Fruit fly (Drosophila melanogaster): ENCODE results near the gene Ip259.
A peak's percentile ranks its signal among the peaks of the same experiment; 100 is the strongest.

Ip259 gene

DNA sequence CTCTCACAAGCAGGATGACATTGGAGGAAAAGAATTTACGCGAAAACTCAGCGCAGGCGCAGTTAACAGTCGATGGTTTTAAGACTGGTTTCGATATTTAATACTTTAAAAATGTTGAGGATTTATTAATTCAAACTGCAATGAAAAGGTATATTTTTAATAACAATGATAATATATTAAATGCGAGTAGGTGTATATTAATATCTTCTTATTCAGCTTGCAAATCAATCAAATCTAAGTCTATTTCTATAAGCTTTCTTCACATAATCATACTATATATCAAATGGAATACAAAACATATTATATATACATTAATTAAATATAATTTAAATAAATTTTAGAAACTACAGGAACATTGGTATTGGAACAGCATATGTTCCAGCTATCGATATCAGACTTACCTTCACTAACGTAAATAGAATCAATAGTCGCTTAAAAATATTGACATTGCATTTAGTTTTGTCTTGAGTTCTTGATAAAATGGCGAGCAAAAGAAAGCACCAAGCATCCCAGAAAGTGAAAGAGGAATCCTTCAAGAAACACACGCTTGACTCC, 27.5 kb downstream of the Ip259 start, which contains the start of the genes TBC1D16 and holn1 (continued):
- TF ChIP-seq CG8944 (GFP tag; optimal IDR thresholded peaks at IDR 0.05) (no peak), run (tag; optimal IDR thresholded peaks at IDR 0.05) (no peak), Blimp-1 (GFP tag; optimal IDR thresholded peaks at IDR 0.05) (no peak), Rfx (GFP tag; IDR thresholded peaks at IDR 0.05) (no peak), Sox100B (GFP tag; optimal IDR thresholded peaks at IDR 0.05) (peak; percentile 31), eyg (GFP tag; optimal IDR thresholded peaks at IDR 0.05) (no peak), CG14014 (GFP tag; IDR thresholded peaks at IDR 0.05) (no peak), ind (GFP tag; optimal IDR thresholded peaks at IDR 0.05) (no peak), CG18011 (GFP tag; optimal IDR thresholded peaks at IDR 0.05) (no peak), hth (optimal IDR thresholded peaks at IDR 0.05) (no peak), CG4707 (GFP tag; optimal IDR thresholded peaks at IDR 0.05) (no peak), CG31365 (tag; optimal IDR thresholded peaks at IDR 0.05) (no peak), lola (GFP tag; optimal IDR thresholded peaks at IDR 0.05) (no peak), ERR (GFP tag; optimal IDR thresholded peaks at IDR 0.05) (no peak), p53 (GFP tag; optimal IDR thresholded peaks at IDR 0.05) (no peak), CG8478 (optimal IDR thresholded peaks at IDR 0.05) (no peak), CG5245 (GFP tag; optimal IDR thresholded peaks at IDR 0.05) (no peak), mld (GFP tag; IDR thresholded peaks at IDR 0.05; ENCODE audit: partially characterized antibody) (no peak), CG3726 (GFP tag; IDR thresholded peaks at IDR 0.05) (no peak), ara (GFP tag; IDR thresholded peaks at IDR 0.05) (no peak), gsb-n (tag; optimal IDR thresholded peaks at IDR 0.05) (no peak), klu (GFP tag; IDR thresholded peaks at IDR 0.05) (no peak), dpn (GFP tag; optimal IDR thresholded peaks at IDR 0.05) (no peak), CG8281 (tag; optimal IDR thresholded peaks at IDR 0.05) (peak; percentile 3), Neu2 (GFP tag; optimal IDR thresholded peaks at IDR 0.05; ENCODE audit: borderline replicate concordance) (no peak), CG1603 (tag; optimal IDR thresholded peaks at IDR 0.05) (peak; percentile 8), knrl (GFP tag; IDR thresholded peaks at IDR 0.05; ENCODE audit: partially characterized antibody) (no peak), pita (GFP tag; optimal IDR thresholded peaks at IDR 0.05) (no peak), CG10565 (GFP tag; optimal IDR thresholded peaks at IDR 0.05) (no peak), BtbVII (GFP tag; optimal IDR thresholded peaks at IDR 0.05) (no peak), ems (GFP tag; optimal IDR thresholded peaks at IDR 0.05) (no peak), CG4854 (GFP tag; optimal IDR thresholded peaks at IDR 0.05) (no peak), cwo (GFP tag; optimal IDR thresholded peaks at IDR 0.05) (no peak), CG6854 (GFP tag; optimal IDR thresholded peaks at IDR 0.05) (no peak), Xbp1 (GFP tag; optimal IDR thresholded peaks at IDR 0.05) (no peak), pb (GFP tag; optimal IDR thresholded peaks at IDR 0.05) (no peak), CG11504 (tag; optimal IDR thresholded peaks at IDR 0.05) (no peak), CrebB (tag; optimal IDR thresholded peaks at IDR 0.05) (no peak), schlank (tag; optimal IDR thresholded peaks at IDR 0.05) (no peak), zf30C (GFP tag; optimal IDR thresholded peaks at IDR 0.05) (no peak), pzg (GFP tag; optimal IDR thresholded peaks at IDR 0.05) (peak; percentile 13), Sry-δ (GFP tag; optimal IDR thresholded peaks at IDR 0.05) (peak; percentile 62), CG18599 (GFP tag; optimal IDR thresholded peaks at IDR 0.05) (no peak), CG7786 (GFP tag; optimal IDR thresholded peaks at IDR 0.05) (no peak), vvl (GFP tag; IDR thresholded peaks at IDR 0.05) (no peak), CG1529 (GFP tag; optimal IDR thresholded peaks at IDR 0.05) (no peak), pfk (GFP tag; optimal IDR thresholded peaks at IDR 0.05) (peak; percentile 90), CG9797 (GFP tag; optimal IDR thresholded peaks at IDR 0.05) (no peak), unc-4 (GFP tag; IDR thresholded peaks at IDR 0.05; ENCODE audit: partially characterized antibody) (peak; percentile 64), onecut (GFP tag; IDR thresholded peaks at IDR 0.05) (peak; percentile 73), yki (optimal IDR thresholded peaks at IDR 0.05) (no peak)
